Worm (Caenorhabditis elegans) whole organism, dauer: Measurements from ENCODE around the gene blos-2.
A peak's percentile ranks its signal among the peaks of the same experiment; 100 is the strongest.
"Not testable (repeated sequence)": the region's sequence is repeated elsewhere in the genome, so short reads cannot be mapped to it uniquely, and the experiment has no call there.

Experiments used
- unc-62 ChIP-seq: sonication (generic microtip); optimal IDR thresholded peaks from 2 replicates; lab custom pipeline; 2017; ENCODE audit warnings: missing biosample characterization, missing genetic modification reagents, missing genetic modification characterization

The blos-2 gene

ce11 chrIV:6330790-6331189 is 3.2 kb upstream of the blos-2 start:
- TF ChIP-seq unc-62 (GFP tag; lab: Kevin White, UChicago): no peak

ce11 chrIV:6335908-6336307 is 1.9 kb downstream of the blos-2 start, which contains the start of gene mif-4:
Gene mif-4 (minus strand): TSS chrIV:6335994.
- TF ChIP-seq unc-62 (GFP tag; lab: Kevin White, UChicago): no peak

- peak; percentile 21 for TF ChIP-seq unc-62 (GFP tag; lab: Kevin White, UChicago)
These were observed 2.7 kb downstream of the blos-2 start for ce11 chrIV:6336748-6337147.

ce11 chrIV:6337353-6337752 is 3.3 kb downstream of the blos-2 start, which contains the start of gene ipla-6:
Gene ipla-6 (plus strand): TSS chrIV:6337653.
- TF ChIP-seq unc-62 (GFP tag; lab: Kevin White, UChicago): no peak

ce11 chrIV:6342431-6342830 is 8.4 kb downstream of the blos-2 start, which contains the start of gene Y73B6BL.288:
Gene Y73B6BL.288 (minus strand): TSS chrIV:6342531.
- TF ChIP-seq unc-62 (GFP tag; lab: Kevin White, UChicago): no peak

ce11 chrIV:6342876-6343275 is 8.9 kb downstream of the blos-2 start, which contains the start of gene Y73B6BL.14:
Gene Y73B6BL.14 (minus strand): TSS chrIV:6342976.
- no peak for TF ChIP-seq unc-62 (GFP tag; lab: Kevin White, UChicago)

- TF ChIP-seq unc-62 (GFP tag; lab: Kevin White, UChicago): not testable (repeated sequence)
These were observed 13.2 kb downstream of the blos-2 start, which contains the start of gene Y73B6BL.289 for ce11 chrIV:6347213-6347612. Gene Y73B6BL.289 (plus strand): TSS chrIV:6347513.

- no peak for TF ChIP-seq unc-62 (GFP tag; lab: Kevin White, UChicago)
These were observed 27.7 kb downstream of the blos-2 start, which contains the start of gene Y73B6BL.47 for ce11 chrIV:6361668-6362067. Gene Y73B6BL.47 (plus strand): TSS chrIV:6361968.

ce11 chrIV:6363604-6364003 is 29.6 kb downstream of the blos-2 start:
- TF ChIP-seq unc-62 (GFP tag; lab: Kevin White, UChicago): no peak

- TF ChIP-seq unc-62 (GFP tag; lab: Kevin White, UChicago): no peak
These were observed 31.0 kb downstream of the blos-2 start, which contains the start of gene Y73B6BL.270 for ce11 chrIV:6365045-6365444. Gene Y73B6BL.270 (plus strand): TSS chrIV:6365345.

- TF ChIP-seq unc-62 (GFP tag; lab: Kevin White, UChicago): no peak
These were observed 32.0 kb downstream of the blos-2 start for ce11 chrIV:6366032-6366431.

ce11 chrIV:6369489-6369888 is 35.5 kb downstream of the blos-2 start:
- TF ChIP-seq unc-62 (GFP tag; lab: Kevin White, UChicago): no peak

ce11 chrIV:6372267-6372666 is 38.3 kb downstream of the blos-2 start:
- no peak for TF ChIP-seq unc-62 (GFP tag; lab: Kevin White, UChicago)

- TF ChIP-seq unc-62 (GFP tag; lab: Kevin White, UChicago): no peak
These were observed 39.0 kb downstream of the blos-2 start, which contains the start of gene smg-3 for ce11 chrIV:6372993-6373392. Gene smg-3 (minus strand): TSS chrIV:6373093.

- no peak for TF ChIP-seq unc-62 (GFP tag; lab: Kevin White, UChicago)
These were observed 39.7 kb downstream of the blos-2 start for ce11 chrIV:6373721-6374120.

ce11 chrIV:6376473-6377115 is 42.6 kb downstream of the blos-2 start, which contains the start of the genes hrpf-2 and bli-6:
Gene hrpf-2 (minus strand): TSS chrIV:6376523.
Gene bli-6 (plus strand): TSS chrIV:6377065.
- TF ChIP-seq unc-62 (GFP tag; lab: Kevin White, UChicago): no peak
